Fruit fly (Drosophila melanogaster) whole organism, embryonic: ENCODE data around the gene CG13392.

ENCODE experiments used
- B-H1 ChIP-seq: fragments of 200-800 bp; sonication (Bioruptor generic); IDR thresholded peaks from 3 replicates; pipeline ENCODE4 v1.3.6; 2022; ENCODE audit warnings: missing biosample characterization, missing genetic modification characterization
- CG15011 ChIP-seq: fragments of 200-800 bp; sonication (Bioruptor generic); optimal IDR thresholded peaks from 3 replicates; lab custom pipeline; 2018; ENCODE audit warnings: missing biosample characterization, mild to moderate bottlenecking, missing genetic modification characterization
- CG17802 ChIP-seq: fragments of 200-800 bp; sonication (Bioruptor generic); optimal IDR thresholded peaks from 2 replicates; lab custom pipeline; 2018; ENCODE audit warnings: missing biosample characterization, mild to moderate bottlenecking, missing genetic modification characterization, moderate library complexity
- CG31365 ChIP-seq: fragments of 200-800 bp; sonication (Bioruptor generic); optimal IDR thresholded peaks from 2 replicates; lab custom pipeline; 2018; ENCODE audit warnings: missing biosample characterization, mild to moderate bottlenecking, missing genetic modification characterization
- CG3407 ChIP-seq: fragments of 200-800 bp; sonication (Bioruptor generic); optimal IDR thresholded peaks from 2 replicates; lab custom pipeline; 2018; ENCODE audit warnings: missing biosample characterization, mild to moderate bottlenecking, missing genetic modification characterization
- CG4617 ChIP-seq: fragments of 200-800 bp; sonication (Bioruptor generic); optimal IDR thresholded peaks from 3 replicates; lab custom pipeline; 2016; ENCODE audit warnings: missing biosample characterization, missing genetic modification characterization, borderline replicate concordance
- CHES-1-like ChIP-seq: fragments of 200-800 bp; sonication (Bioruptor generic); optimal IDR thresholded peaks from 2 replicates; lab custom pipeline; 2016; ENCODE audit warnings: missing biosample characterization, missing genetic modification characterization
- HmgZ ChIP-seq: fragments of 200-800 bp; sonication (Bioruptor generic); optimal IDR thresholded peaks from 2 replicates; lab custom pipeline; 2018; ENCODE audit warnings: missing biosample characterization, mild to moderate bottlenecking, missing genetic modification characterization
- Meics ChIP-seq: fragments of 200-800 bp; sonication (Bioruptor generic); optimal IDR thresholded peaks from 2 replicates; lab custom pipeline; 2017; ENCODE audit warnings: missing biosample characterization, mild to moderate bottlenecking, missing genetic modification characterization
- crp ChIP-seq, 2 experiments: fragments of 200-800 bp; sonication (Bioruptor generic); optimal IDR thresholded peaks; 2 replicates in 1 of 2; 3 replicates in 1 of 2; lab custom pipeline; 2017; ENCODE audit warnings: missing biosample characterization in 2 of 2, missing genetic modification characterization in 2 of 2, mild to moderate bottlenecking in 1 of 2, moderate library complexity in 1 of 2
- fd3F ChIP-seq: fragments of 200-800 bp; sonication (Bioruptor generic); optimal IDR thresholded peaks from 2 replicates; lab custom pipeline; 2018; ENCODE audit warnings: missing biosample characterization, mild to moderate bottlenecking, missing genetic modification characterization, moderate library complexity
- mam ChIP-seq: fragments of 200-800 bp; sonication (Bioruptor generic); optimal IDR thresholded peaks from 3 replicates; lab custom pipeline; 2016; ENCODE audit warnings: missing biosample characterization, missing genetic modification characterization
- phol ChIP-seq: fragments of 200-800 bp; sonication (Bioruptor generic); optimal IDR thresholded peaks from 3 replicates; lab custom pipeline; 2018; ENCODE audit warnings: missing biosample characterization, mild to moderate bottlenecking, missing genetic modification characterization, moderate library complexity
- rib ChIP-seq: fragments of 200-800 bp; sonication (Bioruptor generic); IDR thresholded peaks from 2 replicates; pipeline ENCODE4 v1.3.6; 2022; ENCODE audit warnings: missing biosample characterization, missing genetic modification characterization

DNA sequence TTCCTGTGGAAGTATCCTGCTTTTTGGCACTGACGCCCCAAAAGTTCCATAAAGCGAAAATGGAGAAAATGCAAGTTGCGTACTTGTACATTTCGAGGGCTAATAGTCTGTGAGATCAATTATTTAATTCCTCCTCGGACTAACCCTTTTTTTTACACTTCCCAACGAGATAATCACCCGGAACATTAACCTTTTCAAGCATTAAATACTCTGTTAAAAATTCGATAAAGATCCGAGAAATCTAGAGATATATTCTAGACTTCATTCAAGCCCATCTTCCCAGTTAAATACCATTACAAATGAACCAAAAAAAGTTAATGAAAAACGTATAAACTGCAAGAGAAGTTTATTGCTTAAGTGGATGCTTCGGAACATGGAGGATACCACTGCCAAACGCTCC is 11.6 kb upstream of the CG13392 start, which contains the start of gene lectin-29Ca:
- TF ChIP-seq fd3F (GFP tag; lab: Kevin White, UChicago) (no peak), phol (tag; lab: Kevin White, UChicago) (no peak), CG31365 (no peak), CG17802 (no peak), crp (GFP tag; optimal IDR thresholded peaks at IDR 0.05; lab: Kevin White, UChicago) (no peak), mam (no peak), CHES-1-like (GFP tag; lab: Kevin White, UChicago) (no peak), HmgZ (no peak), CG4617 (GFP tag; lab: Kevin White, UChicago) (no peak), rib (no peak), B-H1 (no peak), CG15011 (GFP tag; lab: Kevin White, UChicago) (no peak), CG3407 (no peak), Meics (GFP tag; lab: Kevin White, UChicago) (no peak)
